Worm (Caenorhabditis elegans) whole organism, L1 larva: ENCODE results near the gene C05B5.11.

ENCODE experiments used
- egl-27 ChIP-seq, 2 experiments: fragments of 150-350 bp in 1 of 2; sonication (generic microtip); optimal IDR thresholded peaks; 3 replicates each; lab custom pipeline; 2017 to 2018; ENCODE audit warnings: missing biosample characterization in 2 of 2, missing genetic modification characterization in 2 of 2, missing genetic modification reagents in 2 of 2
- mdl-1 ChIP-seq, 2 experiments: fragments of 150-350 bp; optimal IDR thresholded peaks; 2 replicates each; lab custom pipeline; 2014 to 2017; ENCODE audit warnings: missing biosample characterization in 2 of 2, missing genetic modification characterization in 2 of 2, inconsistent platforms in 1 of 2
- nhr-12 ChIP-seq: sonication (generic microtip); optimal IDR thresholded peaks from 2 replicates; lab custom pipeline; 2017; ENCODE audit warnings: missing biosample characterization, missing genetic modification characterization
- zag-1 ChIP-seq: fragments of 150-350 bp; optimal IDR thresholded peaks from 2 replicates; lab custom pipeline; 2014; ENCODE audit warnings: missing biosample characterization, missing genetic modification characterization

- no peak for TF ChIP-seq zag-1 (tag; lab: Kevin White, UChicago)
- TF ChIP-seq egl-27 (tag; optimal IDR thresholded peaks at IDR 0.05; lab: Kevin White, UChicago): no peak
- TF ChIP-seq mdl-1 (tag; optimal IDR thresholded peaks at IDR 0.05; lab: Kevin White, UChicago): no peak
- no peak for TF ChIP-seq nhr-12 (tag; lab: Kevin White, UChicago)
These were observed 18.8 kb upstream of the C05B5.11 start for ce11 chrIII:9985542-9985941.
